Worm (Caenorhabditis elegans) whole organism, L2 larva: ENCODE results near the gene rnp-7.

Source experiments
- C34F6.9 ChIP-seq: fragments of 150-350 bp; optimal IDR thresholded peaks from 2 replicates; lab custom pipeline; 2014; ENCODE audit warnings: missing biosample characterization, missing genetic modification characterization
- F13H6.1 ChIP-seq: sonication (generic microtip); optimal IDR thresholded peaks from 2 replicates; lab custom pipeline; 2016; ENCODE audit warnings: missing genetic modification characterization, missing compliant biosample characterization
- R02D3.7 ChIP-seq: fragments of 150-350 bp; optimal IDR thresholded peaks from 2 replicates; lab custom pipeline; 2014; ENCODE audit warnings: missing biosample characterization, missing genetic modification characterization
- Y55F3AM.14 ChIP-seq: fragments of 200-800 bp; sonication (Bioruptor generic); optimal IDR thresholded peaks from 2 replicates; lab custom pipeline; 2018; ENCODE audit warnings: mild to moderate bottlenecking, missing genetic modification characterization, missing compliant biosample characterization
- ZK546.5 ChIP-seq: sonication (generic microtip); optimal IDR thresholded peaks from 2 replicates; lab custom pipeline; 2017; ENCODE audit warnings: missing biosample characterization, missing genetic modification characterization
- alr-1 ChIP-seq: fragments of 150-350 bp; optimal IDR thresholded peaks from 2 replicates; lab custom pipeline; 2014; ENCODE audit warnings: missing biosample characterization, missing genetic modification characterization
- aly-2 ChIP-seq: fragments of 150-350 bp; optimal IDR thresholded peaks from 2 replicates; lab custom pipeline; 2014; ENCODE audit warnings: missing biosample characterization, missing genetic modification characterization
- ama-1 ChIP-seq: fragments of 150-350 bp; optimal IDR thresholded peaks from 2 replicates; lab custom pipeline; 2018; ENCODE audit warnings: inconsistent platforms
- blmp-1 ChIP-seq: sonication (generic microtip); optimal IDR thresholded peaks from 2 replicates; lab custom pipeline; 2017; ENCODE audit warnings: missing genetic modification characterization, mild to moderate bottlenecking, missing compliant biosample characterization, antibody characterized with exemption, moderate library complexity; ENCODE audit not compliant: insufficient read depth
- ceh-16 ChIP-seq: fragments of 150-350 bp; optimal IDR thresholded peaks from 2 replicates; lab custom pipeline; 2014; ENCODE audit warnings: missing biosample characterization, missing genetic modification characterization
- ceh-82 ChIP-seq: fragments of 150-350 bp; optimal IDR thresholded peaks from 2 replicates; lab custom pipeline; 2014; ENCODE audit warnings: missing biosample characterization, missing genetic modification characterization
- crh-2 ChIP-seq: sonication (generic microtip); optimal IDR thresholded peaks from 2 replicates; lab custom pipeline; 2017; ENCODE audit warnings: missing biosample characterization, missing genetic modification characterization
- dmd-4 ChIP-seq: sonication (generic microtip); optimal IDR thresholded peaks from 2 replicates; lab custom pipeline; 2017; ENCODE audit warnings: missing biosample characterization, missing genetic modification characterization
- egl-27 ChIP-seq: sonication (generic microtip); optimal IDR thresholded peaks from 3 replicates; lab custom pipeline; 2017; ENCODE audit warnings: missing biosample characterization, missing genetic modification reagents, missing genetic modification characterization
- elt-1 ChIP-seq: fragments of 150-350 bp; optimal IDR thresholded peaks from 2 replicates; lab custom pipeline; 2014; ENCODE audit warnings: missing biosample characterization, missing genetic modification characterization
- elt-3 ChIP-seq: sonication (generic microtip); optimal IDR thresholded peaks from 2 replicates; lab custom pipeline; 2017; ENCODE audit warnings: missing biosample characterization, missing genetic modification characterization
- fos-1 ChIP-seq: fragments of 150-350 bp; optimal IDR thresholded peaks from 2 replicates; lab custom pipeline; 2014; ENCODE audit warnings: missing biosample characterization, missing genetic modification characterization
- gmeb-1 ChIP-seq: fragments of 150-350 bp; optimal IDR thresholded peaks from 2 replicates; lab custom pipeline; 2014; ENCODE audit warnings: missing biosample characterization, missing genetic modification characterization
- lin-11 ChIP-seq: fragments of 150-350 bp; sonication (generic microtip); optimal IDR thresholded peaks from 2 replicates; lab custom pipeline; 2014; ENCODE audit warnings: missing biosample characterization, missing genetic modification characterization, inconsistent platforms, mixed read lengths
- lin-13 ChIP-seq: fragments of 150-350 bp; optimal IDR thresholded peaks from 2 replicates; lab custom pipeline; 2014; ENCODE audit warnings: missing biosample characterization, missing genetic modification reagents, missing genetic modification characterization
- lin-39 ChIP-seq: fragments of 150-350 bp; optimal IDR thresholded peaks from 2 replicates; lab custom pipeline; 2014; ENCODE audit warnings: missing biosample characterization, missing genetic modification reagents, missing genetic modification characterization
- lsy-2 ChIP-seq, 2 experiments: fragments of 150-350 bp in 1 of 2; sonication (generic microtip) in 1 of 2; optimal IDR thresholded peaks; 2 replicates each; lab custom pipeline; 2014 to 2017; ENCODE audit warnings: missing biosample characterization in 2 of 2, missing genetic modification characterization in 2 of 2
- mab-5 ChIP-seq: fragments of 150-350 bp; optimal IDR thresholded peaks from 2 replicates; lab custom pipeline; 2014; ENCODE audit warnings: missing biosample characterization, missing genetic modification characterization
- mbf-1 ChIP-seq: sonication (generic microtip); optimal IDR thresholded peaks from 2 replicates; lab custom pipeline; 2017; ENCODE audit warnings: missing biosample characterization, missing genetic modification characterization
- mdl-1 ChIP-seq, 2 experiments: fragments of 150-350 bp in 1 of 2; sonication (generic microtip) in 1 of 2; optimal IDR thresholded peaks; 2 replicates each; lab custom pipeline; 2017; ENCODE audit warnings: missing biosample characterization in 2 of 2, missing genetic modification characterization in 2 of 2
- nhr-10 ChIP-seq: sonication (generic microtip); optimal IDR thresholded peaks from 2 replicates; lab custom pipeline; 2017; ENCODE audit warnings: missing biosample characterization, missing genetic modification characterization
- nhr-11 ChIP-seq: fragments of 150-350 bp; optimal IDR thresholded peaks from 2 replicates; lab custom pipeline; 2014; ENCODE audit warnings: missing biosample characterization, missing genetic modification characterization
- nhr-12 ChIP-seq: fragments of 150-350 bp; optimal IDR thresholded peaks from 2 replicates; lab custom pipeline; 2014; ENCODE audit warnings: missing biosample characterization, missing genetic modification characterization
- nhr-129 ChIP-seq: fragments of 150-350 bp; optimal IDR thresholded peaks from 2 replicates; lab custom pipeline; 2014; ENCODE audit warnings: missing biosample characterization, missing genetic modification characterization
- nhr-21 ChIP-seq: fragments of 150-350 bp; optimal IDR thresholded peaks from 2 replicates; lab custom pipeline; 2014; ENCODE audit warnings: missing biosample characterization, missing genetic modification characterization
- nhr-23 ChIP-seq: fragments of 150-350 bp; optimal IDR thresholded peaks from 2 replicates; lab custom pipeline; 2014; ENCODE audit warnings: missing biosample characterization, missing genetic modification reagents, missing genetic modification characterization
- nhr-237 ChIP-seq: fragments of 150-350 bp; optimal IDR thresholded peaks from 2 replicates; lab custom pipeline; 2014; ENCODE audit warnings: missing biosample characterization, missing genetic modification characterization
- nhr-25 ChIP-seq: fragments of 150-350 bp; sonication (generic microtip); optimal IDR thresholded peaks from 3 replicates; lab custom pipeline; 2014; ENCODE audit warnings: missing biosample characterization, missing genetic modification characterization
- nhr-6 ChIP-seq: fragments of 150-350 bp; optimal IDR thresholded peaks from 2 replicates; lab custom pipeline; 2014; ENCODE audit warnings: missing biosample characterization, missing genetic modification characterization
- nhr-77 ChIP-seq: fragments of 150-350 bp; optimal IDR thresholded peaks from 2 replicates; lab custom pipeline; 2014; ENCODE audit warnings: missing biosample characterization, missing genetic modification characterization
- peb-1 ChIP-seq: fragments of 150-350 bp; optimal IDR thresholded peaks from 2 replicates; lab custom pipeline; 2014; ENCODE audit warnings: missing biosample characterization, missing genetic modification characterization
- sem-4 ChIP-seq: fragments of 150-350 bp; optimal IDR thresholded peaks from 2 replicates; lab custom pipeline; 2014; ENCODE audit warnings: missing biosample characterization, missing genetic modification reagents, missing genetic modification characterization
- skn-1 ChIP-seq: sonication (generic microtip); optimal IDR thresholded peaks from 2 replicates; lab custom pipeline; 2017; ENCODE audit warnings: missing biosample characterization, missing genetic modification characterization
- sma-3 ChIP-seq: sonication (generic microtip); optimal IDR thresholded peaks from 2 replicates; lab custom pipeline; 2016; ENCODE audit warnings: missing genetic modification reagents, missing genetic modification characterization, missing compliant biosample characterization
- sma-9 ChIP-seq, 2 experiments: fragments of 150-350 bp in 1 of 2; sonication (generic microtip) in 1 of 2; optimal IDR thresholded peaks; 2 replicates each; lab custom pipeline; 2014 to 2016; ENCODE audit warnings: missing genetic modification characterization in 2 of 2, mild to moderate bottlenecking in 1 of 2, missing biosample characterization in 1 of 2, missing compliant biosample characterization in 1 of 2, missing genetic modification reagents in 1 of 2, moderate library complexity in 1 of 2
- snpc-4 ChIP-seq: fragments of 150-350 bp; optimal IDR thresholded peaks from 2 replicates; lab custom pipeline; 2014; ENCODE audit warnings: missing biosample characterization, missing genetic modification characterization
- unc-39 ChIP-seq: fragments of 150-350 bp; optimal IDR thresholded peaks from 2 replicates; lab custom pipeline; 2014; ENCODE audit warnings: missing biosample characterization, missing genetic modification characterization
- unc-55 ChIP-seq: fragments of 150-350 bp; sonication (generic microtip); optimal IDR thresholded peaks from 3 replicates; lab custom pipeline; 2014; ENCODE audit warnings: missing biosample characterization, missing genetic modification reagents, missing genetic modification characterization
- unc-62 ChIP-seq: fragments of 150-350 bp; optimal IDR thresholded peaks from 2 replicates; lab custom pipeline; 2014; ENCODE audit warnings: missing biosample characterization, missing genetic modification reagents, missing genetic modification characterization
- zag-1 ChIP-seq: fragments of 150-350 bp; optimal IDR thresholded peaks from 2 replicates; lab custom pipeline; 2014; ENCODE audit warnings: missing biosample characterization, missing genetic modification characterization
- ztf-1 ChIP-seq: fragments of 200-800 bp; sonication (Bioruptor generic); conservative IDR thresholded peaks from 2 replicates; pipeline ENCODE4 v1.3.6; 2022; ENCODE audit warnings: missing genetic modification characterization, missing compliant biosample characterization
- ztf-11 ChIP-seq: sonication (generic microtip); optimal IDR thresholded peaks from 2 replicates; lab custom pipeline; 2017; ENCODE audit warnings: missing biosample characterization, missing genetic modification characterization
- ztf-4 ChIP-seq: fragments of 150-350 bp; optimal IDR thresholded peaks from 2 replicates; lab custom pipeline; 2014; ENCODE audit warnings: missing biosample characterization, missing genetic modification characterization

rnp-7 gene

ce11 chrIII:7142172-7142601 is 18.8 kb downstream of the rnp-7 start:
- TF ChIP-seq nhr-77 (tag; lab: Kevin White, UChicago): no peak
- no peak for TF ChIP-seq nhr-129 (tag; lab: Kevin White, UChicago)
- TF ChIP-seq nhr-25 (tag; lab: Kevin White, UChicago): peak; percentile 3
- TF ChIP-seq egl-27 (tag; lab: Kevin White, UChicago): peak; percentile 25
- TF ChIP-seq mbf-1 (tag; lab: Kevin White, UChicago): no peak
- no peak for TF ChIP-seq dmd-4
- TF ChIP-seq blmp-1: no peak
- TF ChIP-seq ceh-82: no peak
- TF ChIP-seq aly-2: no peak
- TF ChIP-seq lin-39 (tag; lab: Kevin White, UChicago): no peak
- TF ChIP-seq ZK546.5 (tag; lab: Kevin White, UChicago): no peak
- TF ChIP-seq Y55F3AM.14: no peak
- peak; percentile 4 for TF ChIP-seq F13H6.1 (tag; lab: Kevin White, UChicago)
- TF ChIP-seq nhr-12 (tag; lab: Kevin White, UChicago): no peak
- peak; percentile 64 for TF ChIP-seq sma-3
- no peak for TF ChIP-seq zag-1 (tag; lab: Kevin White, UChicago)
- no peak for TF ChIP-seq alr-1 (tag; lab: Kevin White, UChicago)
- no peak for TF ChIP-seq ztf-1 (GFP tag; lab: Robert Waterston, UW)
- no peak for TF ChIP-seq unc-62
- no peak for TF ChIP-seq R02D3.7
- TF ChIP-seq skn-1 (tag; lab: Kevin White, UChicago): no peak
- no peak for TF ChIP-seq fos-1 (tag; lab: Kevin White, UChicago)
- peak; percentile 64 for TF ChIP-seq gmeb-1 (tag; lab: Kevin White, UChicago)
- no peak for TF ChIP-seq nhr-11
- TF ChIP-seq nhr-6: no peak
- TF ChIP-seq ama-1: peak; percentile 76
- no peak for TF ChIP-seq sem-4 (tag; lab: Kevin White, UChicago)
- TF ChIP-seq ceh-16 (tag; lab: Kevin White, UChicago): no peak
- TF ChIP-seq nhr-10 (tag; lab: Kevin White, UChicago): no peak
- TF ChIP-seq lsy-2 (tag; optimal IDR thresholded peaks at IDR 0.05; lab: Kevin White, UChicago): peak; percentile 36 to 45
- TF ChIP-seq ztf-4 (tag; lab: Kevin White, UChicago): no peak
- no peak for TF ChIP-seq ztf-11 (tag; lab: Kevin White, UChicago)
- no peak for TF ChIP-seq lin-13 (GFP tag; lab: Kevin White, UChicago)
- TF ChIP-seq lin-11 (tag; lab: Kevin White, UChicago): no peak
- no peak for TF ChIP-seq elt-3
- no peak for TF ChIP-seq mdl-1 (tag; optimal IDR thresholded peaks at IDR 0.05; lab: Kevin White, UChicago)
- TF ChIP-seq peb-1: no peak
- peak; percentile 10 for TF ChIP-seq nhr-21 (tag; lab: Kevin White, UChicago)
- no peak for TF ChIP-seq unc-39
- TF ChIP-seq unc-55: no peak
- TF ChIP-seq sma-9 (GFP tag; optimal IDR thresholded peaks at IDR 0.05; lab: Kevin White, UChicago): peak; percentile 25
- TF ChIP-seq sma-9 (tag; optimal IDR thresholded peaks at IDR 0.05; lab: Kevin White, UChicago): no peak
- TF ChIP-seq crh-2 (tag; lab: Kevin White, UChicago): peak; percentile 34
- TF ChIP-seq nhr-23 (tag; lab: Kevin White, UChicago): no peak
- no peak for TF ChIP-seq mab-5
- no peak for TF ChIP-seq nhr-237
- TF ChIP-seq elt-1 (tag; lab: Kevin White, UChicago): no peak
- no peak for TF ChIP-seq C34F6.9 (tag; lab: Kevin White, UChicago)
- peak; percentile 95 for TF ChIP-seq snpc-4 (tag; lab: Kevin White, UChicago)
- TF ChIP-seq, all 48 proteins: peak for 11
